Worm (Caenorhabditis elegans) whole organism, late embryonic: Measurements from ENCODE around the gene Y53G8AM.8.

Experiments used
- K09A11.1 ChIP-seq: sonication (generic microtip); optimal IDR thresholded peaks from 2 replicates; lab custom pipeline; 2017; ENCODE audit warnings: antibody characterized with exemption, mild to moderate bottlenecking, missing genetic modification characterization, missing compliant biosample characterization; ENCODE audit not compliant: insufficient read depth
- T23F11.4 ChIP-seq: fragments of 200-800 bp; sonication (Bioruptor generic); optimal IDR thresholded peaks from 2 replicates; lab custom pipeline; 2018; ENCODE audit warnings: mild to moderate bottlenecking, missing genetic modification characterization, missing compliant biosample characterization
- Y22D7AL.16 ChIP-seq: sonication (generic microtip); optimal IDR thresholded peaks from 2 replicates; lab custom pipeline; 2016; ENCODE audit warnings: missing genetic modification characterization, missing compliant biosample characterization
- ahr-1 ChIP-seq: sonication (generic microtip); optimal IDR thresholded peaks from 2 replicates; lab custom pipeline; 2016; ENCODE audit warnings: missing genetic modification characterization, missing compliant biosample characterization
- ama-1 ChIP-seq: fragments of 150-350 bp; optimal IDR thresholded peaks from 2 replicates; lab custom pipeline; 2014
- ceh-14 ChIP-seq: sonication (generic microtip); optimal IDR thresholded peaks from 2 replicates; lab custom pipeline; 2016; ENCODE audit warnings: missing genotype, missing genetic modification characterization, missing compliant biosample characterization
- ceh-18 ChIP-seq: sonication (generic microtip); optimal IDR thresholded peaks from 2 replicates; lab custom pipeline; 2016; ENCODE audit warnings: missing genetic modification characterization, missing compliant biosample characterization
- ceh-19 ChIP-seq: fragments of 200-800 bp; sonication (Bioruptor generic); optimal IDR thresholded peaks from 2 replicates; lab custom pipeline; 2018; ENCODE audit warnings: mild to moderate bottlenecking, missing genetic modification characterization, missing compliant biosample characterization
- ceh-2 ChIP-seq: sonication (generic microtip); optimal IDR thresholded peaks from 2 replicates; lab custom pipeline; 2016; ENCODE audit warnings: missing genotype, missing genetic modification characterization, missing compliant biosample characterization
- ceh-22 ChIP-seq: sonication (generic microtip); optimal IDR thresholded peaks from 2 replicates; lab custom pipeline; 2017; ENCODE audit warnings: missing biosample characterization, missing genetic modification characterization
- ceh-24 ChIP-seq: sonication (generic microtip); optimal IDR thresholded peaks from 2 replicates; lab custom pipeline; 2016; ENCODE audit warnings: mild to moderate bottlenecking, missing genetic modification characterization, missing compliant biosample characterization
- ceh-30 ChIP-seq: fragments of 150-350 bp; optimal IDR thresholded peaks from 2 replicates; lab custom pipeline; 2014; ENCODE audit warnings: missing biosample characterization, missing genetic modification characterization
- ceh-31 ChIP-seq: sonication (generic microtip); optimal IDR thresholded peaks from 2 replicates; lab custom pipeline; 2016; ENCODE audit warnings: missing genetic modification characterization, missing compliant biosample characterization
- ceh-34 ChIP-seq: sonication (generic microtip); optimal IDR thresholded peaks from 2 replicates; lab custom pipeline; 2016; ENCODE audit warnings: mild to moderate bottlenecking, missing genetic modification characterization, missing compliant biosample characterization
- ceh-45 ChIP-seq: fragments of 200-800 bp; sonication (Bioruptor generic); IDR thresholded peaks from 2 replicates; pipeline ENCODE4 v1.3.6; 2022; ENCODE audit warnings: missing genetic modification reagents, missing genetic modification characterization, missing compliant biosample characterization
- ceh-48 ChIP-seq: sonication (generic microtip); optimal IDR thresholded peaks from 2 replicates; lab custom pipeline; 2016; ENCODE audit warnings: missing genetic modification characterization, inconsistent platforms, missing compliant biosample characterization
- eyg-1 ChIP-seq: sonication (generic microtip); optimal IDR thresholded peaks from 2 replicates; lab custom pipeline; 2016; ENCODE audit warnings: missing genotype, missing genetic modification characterization, missing compliant biosample characterization
- fkh-6 ChIP-seq: sonication (generic microtip); optimal IDR thresholded peaks from 2 replicates; lab custom pipeline; 2016; ENCODE audit warnings: missing genetic modification characterization, missing compliant biosample characterization
- gmeb-2 ChIP-seq: sonication (generic microtip); optimal IDR thresholded peaks from 2 replicates; lab custom pipeline; 2016; ENCODE audit warnings: missing genetic modification characterization, inconsistent platforms, missing compliant biosample characterization
- hlh-15 ChIP-seq: sonication (generic microtip); optimal IDR thresholded peaks from 2 replicates; lab custom pipeline; 2016; ENCODE audit warnings: missing genetic modification characterization, missing compliant biosample characterization
- hlh-30 ChIP-seq: sonication (generic microtip); optimal IDR thresholded peaks from 2 replicates; lab custom pipeline; 2017; ENCODE audit warnings: antibody characterized with exemption, missing genetic modification characterization, missing compliant biosample characterization; ENCODE audit not compliant: insufficient read depth
- hlh-6 ChIP-seq: sonication (generic microtip); optimal IDR thresholded peaks from 2 replicates; lab custom pipeline; 2016; ENCODE audit warnings: missing genotype, missing genetic modification characterization, missing compliant biosample characterization
- hlh-8 ChIP-seq: sonication (generic microtip); optimal IDR thresholded peaks from 2 replicates; lab custom pipeline; 2016; ENCODE audit warnings: missing genotype, missing genetic modification characterization, missing compliant biosample characterization
- lin-11 ChIP-seq: fragments of 200-800 bp; sonication (Bioruptor generic); optimal IDR thresholded peaks from 2 replicates; lab custom pipeline; 2018; ENCODE audit warnings: mild to moderate bottlenecking, missing genetic modification characterization, missing compliant biosample characterization
- madf-2 ChIP-seq: sonication (generic microtip); optimal IDR thresholded peaks from 2 replicates; lab custom pipeline; 2017; ENCODE audit warnings: missing genetic modification characterization, missing compliant biosample characterization
- nhr-11 ChIP-seq: fragments of 150-350 bp; optimal IDR thresholded peaks from 2 replicates; lab custom pipeline; 2014; ENCODE audit warnings: missing biosample characterization, missing genetic modification characterization
- odd-2 ChIP-seq: sonication (generic microtip); optimal IDR thresholded peaks from 2 replicates; lab custom pipeline; 2017; ENCODE audit warnings: antibody characterized with exemption, mild to moderate bottlenecking, missing genetic modification characterization, missing compliant biosample characterization
- pax-1 ChIP-seq: fragments of 150-350 bp; optimal IDR thresholded peaks from 2 replicates; lab custom pipeline; 2014; ENCODE audit warnings: missing biosample characterization, missing genetic modification characterization
- pha-4 ChIP-seq: fragments of 150-350 bp; optimal IDR thresholded peaks from 2 replicates; lab custom pipeline; 2018; ENCODE audit warnings: missing biosample characterization, missing genetic modification reagents, missing genetic modification characterization
- pqm-1 ChIP-seq: sonication (generic microtip); optimal IDR thresholded peaks from 2 replicates; lab custom pipeline; 2016; ENCODE audit warnings: missing genetic modification characterization, missing compliant biosample characterization
- pros-1 ChIP-seq: fragments of 150-350 bp; optimal IDR thresholded peaks from 2 replicates; lab custom pipeline; 2014; ENCODE audit warnings: missing biosample characterization, missing genetic modification reagents, missing genetic modification characterization
- ref-2 ChIP-seq: sonication (generic microtip); optimal IDR thresholded peaks from 2 replicates; lab custom pipeline; 2016; ENCODE audit warnings: missing genetic modification characterization, missing compliant biosample characterization
- rnt-1 ChIP-seq: sonication (generic microtip); optimal IDR thresholded peaks from 2 replicates; lab custom pipeline; 2016; ENCODE audit warnings: missing genetic modification characterization, missing compliant biosample characterization
- sdc-2 ChIP-seq: sonication (generic microtip); optimal IDR thresholded peaks from 2 replicates; lab custom pipeline; 2016; ENCODE audit warnings: missing genotype, missing genetic modification characterization, missing compliant biosample characterization
- sox-2 ChIP-seq: fragments of 200-800 bp; sonication (Bioruptor generic); IDR thresholded peaks from 2 replicates; pipeline ENCODE4 v1.3.6; 2022; ENCODE audit warnings: missing genetic modification reagents, missing genetic modification characterization, missing compliant biosample characterization
- sox-4 ChIP-seq: sonication (generic microtip); optimal IDR thresholded peaks from 2 replicates; lab custom pipeline; 2017; ENCODE audit warnings: mild to moderate bottlenecking, missing genetic modification characterization, inconsistent platforms, missing compliant biosample characterization
- tbx-7 ChIP-seq: sonication (generic microtip); optimal IDR thresholded peaks from 2 replicates; lab custom pipeline; 2016; ENCODE audit warnings: missing genotype, missing genetic modification characterization, missing compliant biosample characterization
- unc-3 ChIP-seq, 2 experiments: fragments of 200-800 bp in 1 of 2; sonication (Bioruptor generic) in 1 of 2; sonication (generic microtip) in 1 of 2; conservative IDR thresholded peaks in 1 of 2; optimal IDR thresholded peaks in 1 of 2; 2 replicates each; pipeline versions ENCODE4 v1.3.6 to Lab custom; 2016 to 2022; ENCODE audit warnings: missing compliant biosample characterization in 2 of 2, missing genetic modification characterization in 2 of 2, missing genetic modification reagents in 1 of 2
- unc-42 ChIP-seq: sonication (generic microtip); optimal IDR thresholded peaks from 2 replicates; lab custom pipeline; 2016; ENCODE audit warnings: missing genotype, missing genetic modification characterization, missing compliant biosample characterization
- unc-55 ChIP-seq: sonication (generic microtip); optimal IDR thresholded peaks from 2 replicates; lab custom pipeline; 2017; ENCODE audit warnings: missing biosample characterization, missing genetic modification reagents, missing genetic modification characterization
- unc-86 ChIP-seq: sonication (generic microtip); optimal IDR thresholded peaks from 2 replicates; lab custom pipeline; 2016; ENCODE audit warnings: missing genetic modification characterization, missing compliant biosample characterization
- ztf-16 ChIP-seq: sonication (generic microtip); optimal IDR thresholded peaks from 2 replicates; lab custom pipeline; 2017; ENCODE audit warnings: missing genetic modification characterization, missing compliant biosample characterization

Gene Y53G8AM.8

DNA sequence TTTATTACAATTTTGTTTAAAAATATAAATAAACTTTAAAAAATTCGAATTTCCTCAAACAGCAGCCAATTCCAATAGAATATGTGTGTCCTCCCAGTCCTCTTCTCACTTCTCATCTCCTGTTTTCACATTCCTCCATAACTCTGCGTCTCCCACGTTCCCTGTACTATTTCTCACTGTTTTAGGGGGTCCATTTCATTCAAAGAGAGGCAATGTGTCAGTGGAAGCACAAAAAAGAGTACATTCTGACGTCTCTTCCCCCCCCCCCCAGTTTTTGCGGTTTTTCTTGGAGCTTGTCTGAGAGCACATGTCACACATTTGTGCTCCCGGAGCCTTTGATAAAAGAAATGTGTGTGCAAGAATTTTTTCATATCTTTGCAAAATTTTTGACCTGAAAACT lies 26.0 kb upstream of the Y53G8AM.8 start:
- TF ChIP-seq unc-55 (GFP tag; lab: Kevin White, UChicago) (peak; percentile 10), ceh-22 (no peak), ceh-18 (tag; lab: Kevin White, UChicago) (peak; percentile 1), rnt-1 (peak; percentile 83)

ce11 chrIII:3297151-3297550 lies 18.6 kb upstream of the Y53G8AM.8 start, which contains the start of gene Y53G8AR.5:
TSS of gene Y53G8AR.5 (plus strand) at chrIII:3297451.
- TF ChIP-seq ceh-19 (GFP tag; lab: Kevin White, UChicago) (no peak), ama-1 (lab: Kevin White, UChicago) (no peak), ceh-45 (GFP tag; lab: Robert Waterston, UW) (no peak), eyg-1 (tag; lab: Kevin White, UChicago) (no peak), hlh-8 (no peak), ceh-34 (no peak), gmeb-2 (tag; lab: Kevin White, UChicago) (no peak), K09A11.1 (no peak), sox-2 (GFP tag; lab: Robert Waterston, UW) (no peak), sdc-2 (tag; lab: Kevin White, UChicago) (no peak), unc-86 (tag; lab: Kevin White, UChicago) (no peak), hlh-30 (tag; lab: Kevin White, UChicago) (no peak), tbx-7 (tag; lab: Kevin White, UChicago) (no peak), ceh-48 (tag; lab: Kevin White, UChicago) (no peak), ceh-24 (tag; lab: Kevin White, UChicago) (no peak), ceh-22 (no peak), ztf-16 (no peak)

DNA sequence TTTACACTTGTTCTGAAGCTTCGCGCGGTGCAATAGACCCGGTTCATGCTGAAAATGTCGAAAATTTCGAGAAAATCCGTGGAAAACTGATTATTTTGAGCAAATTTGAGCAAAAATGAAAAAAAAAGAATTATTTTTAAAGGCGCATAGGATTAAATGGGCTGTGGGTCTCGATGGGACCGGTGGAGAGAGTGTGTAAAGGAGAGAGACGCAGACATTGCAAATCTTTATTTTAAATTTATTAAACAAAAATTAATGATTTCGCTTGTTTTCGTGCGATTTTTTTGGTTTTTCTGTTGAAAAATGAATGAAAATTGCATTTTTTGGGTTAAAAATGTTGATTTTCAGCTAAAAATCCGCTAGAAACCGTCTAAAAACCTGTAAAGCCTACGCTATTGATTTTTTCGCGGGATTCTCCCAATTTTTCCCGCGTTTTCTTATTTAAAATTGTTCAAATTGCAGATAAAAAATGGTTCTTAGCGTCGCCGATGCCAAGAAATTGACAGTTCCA lies 15.8 kb upstream of the Y53G8AM.8 start, which contains the start of the genes Y53G8AR.8 and Y53G8AR.6:
TSS of gene Y53G8AR.8 (minus strand) at position 48 of the 511 bp plus-strand sequence.
TSS of gene Y53G8AR.6 (plus strand) at position 461 of the 511 bp plus-strand sequence.
- TF ChIP-seq ceh-2 (tag; lab: Kevin White, UChicago), result no peak
- TF ChIP-seq pax-1 (tag; lab: Kevin White, UChicago), result peak; percentile 4
- peak; percentile 74 for TF ChIP-seq unc-42 (tag; lab: Kevin White, UChicago)

ce11 chrIII:3281860-3282358 lies 3.4 kb upstream of the Y53G8AM.8 start, which contains the start of gene mfsd-8:
TSS of gene mfsd-8 (plus strand) at chrIII:3282308.
- TF ChIP-seq sox-2 (GFP tag; lab: Robert Waterston, UW), result no peak
- no peak for TF ChIP-seq unc-86 (tag; lab: Kevin White, UChicago)
- no peak for TF ChIP-seq sox-4
- no peak for TF ChIP-seq ceh-48 (tag; lab: Kevin White, UChicago)
- TF ChIP-seq pax-1 (tag; lab: Kevin White, UChicago), result no peak
- no peak for TF ChIP-seq ceh-31 (tag; lab: Kevin White, UChicago)
- no peak for TF ChIP-seq T23F11.4 (GFP tag; lab: Kevin White, UChicago)
- TF ChIP-seq ceh-30 (tag; lab: Kevin White, UChicago), result no peak
- TF ChIP-seq hlh-15, result no peak
- TF ChIP-seq ceh-24 (tag; lab: Kevin White, UChicago), result no peak
- TF ChIP-seq madf-2 (tag; lab: Kevin White, UChicago), result no peak
- TF ChIP-seq hlh-30 (tag; lab: Kevin White, UChicago), result no peak
- no peak for TF ChIP-seq hlh-8
- no peak for TF ChIP-seq pha-4
- TF ChIP-seq gmeb-2 (tag; lab: Kevin White, UChicago), result no peak
- no peak for TF ChIP-seq pqm-1 (tag; lab: Kevin White, UChicago)
- no peak for TF ChIP-seq nhr-11 (tag; lab: Kevin White, UChicago)
- no peak for TF ChIP-seq ztf-16

DNA sequence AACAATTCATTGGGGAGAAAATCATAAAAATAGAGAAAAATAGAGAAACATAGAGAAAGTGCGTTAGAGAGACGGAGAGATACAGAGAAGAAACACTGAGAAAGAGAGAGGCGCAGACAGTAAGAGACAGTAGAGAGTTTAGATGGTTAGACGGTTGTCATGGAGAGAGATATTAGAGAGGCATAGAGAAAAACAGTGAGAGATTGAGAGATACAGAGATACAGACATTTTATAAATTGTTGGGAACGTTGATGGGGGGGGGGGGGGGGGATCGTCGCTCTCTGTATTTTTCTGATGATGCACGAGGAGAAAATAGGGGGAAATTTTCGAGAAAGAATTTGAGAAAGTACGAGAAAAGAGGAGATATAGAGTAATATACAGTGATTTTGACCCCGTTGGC lies 794 bp upstream of the Y53G8AM.8 start:
- TF ChIP-seq rnt-1 (no peak), sox-2 (GFP tag; lab: Robert Waterston, UW) (no peak), lin-11 (no peak), Y22D7AL.16 (tag; lab: Kevin White, UChicago) (no peak), hlh-6 (tag; lab: Kevin White, UChicago) (no peak), odd-2 (no peak), ahr-1 (tag; lab: Kevin White, UChicago) (no peak), ceh-45 (GFP tag; lab: Robert Waterston, UW) (no peak), ceh-48 (tag; lab: Kevin White, UChicago) (no peak), K09A11.1 (peak; percentile 1), unc-42 (tag; lab: Kevin White, UChicago) (no peak), fkh-6 (tag; lab: Kevin White, UChicago) (no peak), tbx-7 (tag; lab: Kevin White, UChicago) (no peak), ceh-14 (tag; lab: Kevin White, UChicago) (no peak), pros-1 (tag; lab: Kevin White, UChicago) (no peak), ceh-22 (no peak), ceh-18 (tag; lab: Kevin White, UChicago) (peak; percentile 39), madf-2 (tag; lab: Kevin White, UChicago) (no peak), hlh-8 (no peak), ref-2 (tag; lab: Kevin White, UChicago) (no peak), unc-3 (GFP tag; conservative IDR thresholded peaks at IDR 0.05; lab: Robert Waterston, UW) (no peak), unc-3 (tag; optimal IDR thresholded peaks at IDR 0.05; lab: Kevin White, UChicago) (no peak)
